Worm (Caenorhabditis elegans) whole organism, mixed stage, embryonic: ENCODE data around the gene F41G3.3.
"Not testable (repeated sequence)": the region's sequence is repeated elsewhere in the genome, so short reads cannot be mapped to it uniquely, and the experiment has no call there.

ENCODE experiments used
- blmp-1 ChIP-seq: fragments of 150-350 bp; optimal IDR thresholded peaks from 2 replicates; lab custom pipeline; 2014; ENCODE audit warnings: missing biosample characterization, missing genetic modification characterization
- ceh-43 ChIP-seq: fragments of 200-800 bp; sonication (Bioruptor generic); optimal IDR thresholded peaks from 2 replicates; lab custom pipeline; 2018; ENCODE audit warnings: mild to moderate bottlenecking, missing genetic modification characterization, moderate library complexity, missing compliant biosample characterization
- ces-1 ChIP-seq: fragments of 150-350 bp; optimal IDR thresholded peaks from 2 replicates; lab custom pipeline; 2014; ENCODE audit warnings: missing biosample characterization, missing genetic modification reagents, missing genetic modification characterization
- flh-1 ChIP-seq: fragments of 200-800 bp; sonication (Bioruptor generic); optimal IDR thresholded peaks from 2 replicates; lab custom pipeline; 2018; ENCODE audit warnings: mild to moderate bottlenecking, missing genetic modification characterization, moderate library complexity, missing compliant biosample characterization
- lsy-2 ChIP-seq: fragments of 150-350 bp; optimal IDR thresholded peaks from 2 replicates; lab custom pipeline; 2014; ENCODE audit warnings: missing biosample characterization, missing genetic modification characterization
- mab-5 ChIP-seq: fragments of 150-350 bp; optimal IDR thresholded peaks from 2 replicates; lab custom pipeline; 2014; ENCODE audit warnings: missing biosample characterization, missing genetic modification characterization
- mep-1 ChIP-seq: fragments of 150-350 bp; optimal IDR thresholded peaks from 2 replicates; lab custom pipeline; 2017; ENCODE audit warnings: missing biosample characterization, missing genetic modification reagents, missing genetic modification characterization, inconsistent platforms
- nhr-12 ChIP-seq: fragments of 150-350 bp; optimal IDR thresholded peaks from 2 replicates; lab custom pipeline; 2014; ENCODE audit warnings: missing biosample characterization, missing genetic modification characterization
- nhr-76 ChIP-seq: sonication (generic microtip); optimal IDR thresholded peaks from 2 replicates; lab custom pipeline; 2017; ENCODE audit warnings: missing biosample characterization, missing genetic modification characterization
- snpc-4 ChIP-seq: fragments of 150-350 bp; optimal IDR thresholded peaks from 2 replicates; lab custom pipeline; 2014; ENCODE audit warnings: missing biosample characterization, missing genetic modification characterization
- sptf-1 ChIP-seq: sonication (generic microtip); optimal IDR thresholded peaks from 2 replicates; lab custom pipeline; 2017; ENCODE audit warnings: mild to moderate bottlenecking, missing genetic modification characterization, moderate library complexity, missing compliant biosample characterization
- unc-120 ChIP-seq: sonication (generic microtip); optimal IDR thresholded peaks from 2 replicates; lab custom pipeline; 2017; ENCODE audit warnings: missing genetic modification characterization, missing compliant biosample characterization; ENCODE audit not compliant: poor library complexity, severe bottlenecking

ce11 chrII:6775076-6775475, 18.7 kb downstream of the F41G3.3 start, which contains the start of gene agr-1:
- TF ChIP-seq snpc-4 (tag; lab: Kevin White, UChicago); lsy-2 (tag; lab: Kevin White, UChicago); nhr-76; mab-5; mep-1; nhr-12 (tag; lab: Kevin White, UChicago); sptf-1 (tag; lab: Kevin White, UChicago); ceh-43; ces-1 (GFP tag; lab: Kevin White, UChicago); blmp-1 (tag; lab: Kevin White, UChicago); unc-120 (tag; lab: Kevin White, UChicago); flh-1 (GFP tag; lab: Kevin White, UChicago): not testable (repeated sequence)
